Fruit fly (Drosophila melanogaster) Kc167 (cell line): ENCODE results near the gene Lgr1.
"Not testable (repeated sequence)": the region's sequence is repeated elsewhere in the genome, so short reads cannot be mapped to it uniquely, and the experiment has no call there.

Experiments
- Myc ChIP-seq: fragments of >200 bp; optimal IDR thresholded peaks from 2 replicates; lab custom pipeline; 2017; ENCODE audit warnings: missing external identifiers
- Sin3A ChIP-seq: fragments of >200 bp; optimal IDR thresholded peaks from 2 replicates; lab custom pipeline; 2018; ENCODE audit warnings: missing external identifiers
- h ChIP-seq: fragments of >200 bp; optimal IDR thresholded peaks from 3 replicates; lab custom pipeline; 2018; ENCODE audit warnings: missing external identifiers
- insv ChIP-seq: fragments of >200 bp; optimal IDR thresholded peaks from 3 replicates; lab custom pipeline; 2018; ENCODE audit warnings: missing external identifiers
- psq ChIP-seq: fragments of >200 bp; optimal IDR thresholded peaks from 2 replicates; lab custom pipeline; 2017; ENCODE audit warnings: missing external identifiers
- ttk ChIP-seq: sonication (Bioruptor generic); optimal IDR thresholded peaks from 2 replicates; lab custom pipeline; 2017; ENCODE audit warnings: missing external identifiers

Lgr1 gene

DNA sequence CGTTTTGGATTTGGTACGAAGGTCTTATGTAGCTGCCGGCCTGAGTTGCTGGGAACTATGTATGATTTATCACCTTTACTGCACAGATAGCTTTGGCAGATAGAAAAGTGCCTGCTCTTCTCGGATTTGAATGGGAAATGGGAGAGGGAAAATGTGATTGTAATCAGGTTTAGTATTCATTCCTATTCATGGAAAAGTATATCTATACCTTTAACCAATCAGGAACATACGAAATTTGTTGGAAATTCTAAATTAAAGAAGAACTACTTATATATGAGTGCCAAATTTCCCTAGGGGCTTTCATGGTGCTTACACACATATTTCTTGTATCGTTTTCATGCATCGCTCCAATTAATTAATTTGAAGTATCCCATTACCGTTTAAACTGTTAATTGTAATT is 614 bp upstream of the Lgr1 start, which contains the start of gene Atg8b:
Gene Atg8b, minus strand, starts transcription at position 101 of the 400 bp plus-strand sequence.
- TF ChIP-seq ttk (lab: Kevin White, UChicago): no peak
- TF ChIP-seq h (lab: Kevin White, UChicago): no peak
- no peak for TF ChIP-seq Sin3A (lab: Kevin White, UChicago)
- TF ChIP-seq psq (lab: Kevin White, UChicago): no peak
- no peak for TF ChIP-seq Myc (lab: Kevin White, UChicago)
- no peak for TF ChIP-seq insv (lab: Kevin White, UChicago)

DNA sequence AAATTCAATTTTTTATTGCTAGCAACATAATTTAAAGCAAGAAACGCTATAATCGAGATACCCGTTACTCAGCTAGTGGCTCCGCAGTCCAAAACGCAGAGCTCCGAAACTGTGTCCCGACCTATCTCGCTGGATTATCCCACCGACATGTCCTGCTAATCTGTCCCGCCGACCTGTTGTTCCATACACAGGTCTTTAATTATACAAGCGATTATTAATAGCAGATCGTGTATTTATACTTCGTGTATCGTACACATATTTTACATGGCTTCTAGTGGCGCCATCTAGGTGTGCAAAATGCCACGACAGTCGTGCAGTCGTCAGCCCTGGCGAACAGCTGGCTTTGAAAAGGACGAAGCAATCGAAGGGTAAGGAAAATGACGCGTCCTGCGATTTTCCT is 7.7 kb downstream of the Lgr1 start, which contains the start of gene CG14321:
Gene CG14321, plus strand, starts transcription at position 338 of the 400 bp plus-strand sequence.
- TF ChIP-seq h (lab: Kevin White, UChicago): no peak
- no peak for TF ChIP-seq Myc (lab: Kevin White, UChicago)
- no peak for TF ChIP-seq psq (lab: Kevin White, UChicago)
- TF ChIP-seq Sin3A (lab: Kevin White, UChicago): no peak
- TF ChIP-seq insv (lab: Kevin White, UChicago): no peak
- TF ChIP-seq ttk (lab: Kevin White, UChicago): no peak

DNA sequence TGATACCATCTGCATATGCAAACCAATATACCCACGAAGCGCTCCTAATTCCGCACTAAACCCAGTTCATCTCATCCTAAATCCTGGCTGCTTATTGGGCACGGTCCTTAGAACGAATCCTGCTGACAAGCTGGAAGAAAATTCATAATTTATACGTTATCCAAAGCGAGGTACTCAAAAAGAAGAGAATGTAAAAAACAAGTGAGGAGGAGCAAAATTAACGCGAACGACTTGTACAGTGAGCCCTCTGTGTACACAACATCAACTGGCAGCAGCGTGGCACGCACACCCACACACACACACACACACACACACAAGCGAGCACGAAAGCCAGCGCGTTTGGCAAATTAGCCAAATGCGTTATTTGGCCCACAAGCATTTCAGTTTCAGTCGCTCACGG is 10.7 kb downstream of the Lgr1 start, which contains the start of gene TyrRII:
Gene TyrRII, plus strand, starts transcription at position 301 of the 400 bp plus-strand sequence.
- no peak for TF ChIP-seq insv (lab: Kevin White, UChicago)
- TF ChIP-seq psq (lab: Kevin White, UChicago): no peak
- TF ChIP-seq h (lab: Kevin White, UChicago): no peak
- TF ChIP-seq ttk (lab: Kevin White, UChicago): no peak
- no peak for TF ChIP-seq Sin3A (lab: Kevin White, UChicago)
- TF ChIP-seq Myc (lab: Kevin White, UChicago): no peak

DNA sequence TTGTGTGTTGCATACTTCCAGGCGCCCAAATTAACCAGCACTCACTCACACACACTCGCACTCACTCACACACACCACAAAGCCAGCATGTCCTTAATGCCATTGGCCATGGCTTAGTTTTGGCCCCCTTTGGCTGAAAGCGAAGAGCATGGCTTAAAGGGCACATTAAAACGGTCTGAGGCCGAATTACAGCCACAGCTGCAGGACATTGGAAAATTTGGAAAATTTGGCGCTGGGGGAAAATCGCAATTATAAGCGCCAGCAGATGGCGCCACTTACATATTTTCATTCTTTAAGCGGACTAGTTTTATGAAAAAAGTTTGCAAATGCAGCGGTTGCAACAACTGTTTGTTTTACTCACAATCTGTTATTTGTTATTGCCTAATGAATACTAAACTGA is 17.0 kb downstream of the Lgr1 start:
- TF ChIP-seq Myc (lab: Kevin White, UChicago) (no peak), h (lab: Kevin White, UChicago) (no peak), psq (lab: Kevin White, UChicago) (no peak), insv (lab: Kevin White, UChicago) (no peak), Sin3A (lab: Kevin White, UChicago) (no peak), ttk (lab: Kevin White, UChicago) (no peak)

DNA sequence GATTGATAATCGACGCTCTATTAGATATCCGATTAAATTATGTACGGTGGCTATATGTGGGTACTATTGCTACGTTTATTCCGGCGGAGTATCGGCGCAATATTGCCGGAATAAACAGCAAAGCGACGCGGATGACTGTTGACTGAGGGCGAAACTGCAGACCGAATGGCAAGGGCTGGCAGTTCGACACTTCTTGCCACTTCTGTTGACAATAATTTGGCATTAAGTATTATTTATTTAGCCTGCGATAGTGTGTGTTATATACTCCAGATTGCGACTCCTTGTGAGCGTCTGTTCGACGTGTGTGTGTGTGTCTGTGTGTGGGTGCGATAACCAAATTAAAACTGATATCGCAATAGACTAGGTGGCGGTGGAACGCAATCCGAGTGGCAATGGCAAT is 33.3 kb downstream of the Lgr1 start:
- no peak for TF ChIP-seq ttk (lab: Kevin White, UChicago)
- TF ChIP-seq Myc (lab: Kevin White, UChicago): no peak
- TF ChIP-seq Sin3A (lab: Kevin White, UChicago): no peak
- TF ChIP-seq h (lab: Kevin White, UChicago): no peak
- TF ChIP-seq insv (lab: Kevin White, UChicago): no peak
- no peak for TF ChIP-seq psq (lab: Kevin White, UChicago)

DNA sequence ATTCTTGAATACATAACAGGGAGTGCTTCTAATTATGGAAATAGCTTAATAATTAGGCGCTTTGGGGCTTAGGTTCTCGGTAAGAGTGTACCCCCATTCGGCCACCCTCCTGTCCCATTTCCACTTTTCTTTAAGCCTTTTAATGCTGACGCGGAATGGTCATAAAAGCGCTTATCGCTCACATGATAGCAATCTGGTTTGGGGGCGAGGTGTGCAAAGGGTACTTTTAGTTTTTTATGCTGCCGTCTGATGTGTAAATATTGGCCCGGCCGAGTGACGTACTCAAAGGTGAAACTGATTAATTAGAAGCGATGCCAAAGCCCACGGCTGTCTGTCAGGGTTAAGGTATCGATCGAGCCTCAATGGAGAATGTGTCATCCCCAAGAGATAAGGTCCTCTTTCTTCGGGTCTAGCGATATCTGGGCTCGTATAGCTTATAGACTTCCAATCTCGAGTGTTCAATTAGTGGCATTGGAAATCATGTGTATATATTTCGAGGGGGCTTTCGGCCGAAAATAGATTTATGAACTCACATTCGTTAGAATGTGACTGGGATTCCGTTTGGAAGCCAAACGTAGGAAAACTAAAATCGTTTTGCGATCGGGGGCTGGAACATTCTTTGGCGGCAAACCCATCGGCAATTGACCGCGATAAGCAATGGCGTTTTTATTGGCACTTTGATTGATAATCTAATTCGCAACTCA is 34.3 kb downstream of the Lgr1 start:
- TF ChIP-seq ttk (lab: Kevin White, UChicago): no peak
- TF ChIP-seq psq (lab: Kevin White, UChicago): no peak
- no peak for TF ChIP-seq insv (lab: Kevin White, UChicago)
- no peak for TF ChIP-seq Sin3A (lab: Kevin White, UChicago)
- no peak for TF ChIP-seq h (lab: Kevin White, UChicago)
- no peak for TF ChIP-seq Myc (lab: Kevin White, UChicago)

DNA sequence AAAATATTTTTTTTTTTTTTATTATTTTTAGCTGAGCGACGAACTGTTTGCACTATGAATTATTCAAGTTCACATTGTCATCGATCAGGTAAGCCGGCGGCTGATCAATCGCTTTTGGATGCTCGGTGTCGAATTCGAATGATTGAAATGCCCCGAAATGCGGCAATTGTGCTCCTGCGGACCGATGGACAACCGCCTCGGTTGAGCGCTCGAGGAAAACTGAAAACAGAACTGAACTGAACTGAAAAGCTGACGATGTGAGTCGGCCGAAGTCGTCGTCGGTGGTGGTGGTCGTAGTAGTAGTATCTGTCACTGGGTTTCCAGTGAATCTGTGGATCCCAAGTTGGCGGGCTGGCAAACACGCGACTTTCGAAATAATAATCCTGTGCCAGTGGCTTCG is 36.7 kb downstream of the Lgr1 start:
- TF ChIP-seq ttk (lab: Kevin White, UChicago): no peak
- TF ChIP-seq psq (lab: Kevin White, UChicago): no peak
- no peak for TF ChIP-seq Sin3A (lab: Kevin White, UChicago)
- TF ChIP-seq Myc (lab: Kevin White, UChicago): no peak
- no peak for TF ChIP-seq insv (lab: Kevin White, UChicago)
- no peak for TF ChIP-seq h (lab: Kevin White, UChicago)

DNA sequence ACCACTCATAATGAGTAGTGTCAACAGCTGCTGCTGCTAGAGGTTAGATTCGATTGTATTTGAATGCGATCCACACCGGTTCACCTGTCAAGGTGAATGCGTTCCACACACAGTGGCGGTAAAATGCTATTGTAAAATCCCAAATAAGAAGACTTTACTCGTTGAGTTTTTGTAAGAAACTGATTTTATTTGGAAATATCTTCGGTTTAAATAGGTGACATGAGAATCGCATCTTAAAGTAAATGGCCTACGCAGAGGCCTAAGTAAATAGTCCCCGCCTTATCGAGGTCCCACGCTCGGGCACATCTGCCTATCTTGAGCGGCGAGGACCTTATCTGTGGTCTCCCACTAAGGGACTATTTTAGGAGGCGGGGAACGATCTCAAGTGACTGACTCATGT is 37.5 kb downstream of the Lgr1 start, which contains the start of gene TyrR:
Gene TyrR, minus strand, starts transcription at position 101 of the 400 bp plus-strand sequence.
- not testable (repeated sequence) for TF ChIP-seq ttk, psq, Myc (lab: Kevin White, UChicago)

DNA sequence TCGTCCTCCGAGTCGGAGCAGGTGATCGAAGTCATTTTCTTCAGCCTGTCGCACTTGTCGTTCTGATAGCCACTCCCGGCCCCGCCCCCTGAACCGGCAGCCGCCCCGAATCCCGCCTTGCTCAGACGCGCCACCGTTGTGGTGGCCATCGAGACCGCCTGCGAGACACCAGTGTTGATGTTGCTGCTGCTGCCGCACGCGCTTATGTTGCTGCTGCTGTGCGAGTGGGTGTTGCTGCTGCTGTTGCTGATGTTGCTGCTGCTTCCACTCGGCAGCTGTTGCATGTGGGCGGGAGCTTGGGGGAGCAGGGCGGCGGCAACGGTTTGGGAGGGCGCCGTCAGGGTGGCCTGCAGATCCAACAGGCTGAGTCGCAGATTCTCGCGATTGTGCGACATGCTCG is 48.3 kb downstream of the Lgr1 start:
- TF ChIP-seq insv (lab: Kevin White, UChicago) (no peak), ttk (lab: Kevin White, UChicago) (no peak)

DNA sequence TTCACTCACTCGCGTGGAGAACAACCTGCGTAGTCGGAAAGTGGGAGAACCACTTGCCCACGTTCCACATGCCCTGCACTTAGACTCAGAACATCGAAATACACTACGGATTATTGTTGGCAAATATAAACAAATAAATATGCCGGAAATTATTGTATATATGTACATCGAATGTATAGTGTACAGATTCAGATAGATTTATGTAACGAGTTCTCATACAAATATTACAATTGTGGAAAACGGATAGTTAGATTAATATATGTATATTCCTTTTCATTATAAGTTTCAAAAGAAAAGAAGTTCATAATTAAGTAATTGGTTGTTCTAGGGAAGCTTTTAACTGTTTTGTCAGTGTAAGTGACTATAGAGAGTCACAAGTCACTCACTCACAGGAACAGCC is 49.0 kb downstream of the Lgr1 start:
- TF ChIP-seq ttk (lab: Kevin White, UChicago) (no peak), Myc (lab: Kevin White, UChicago) (no peak), h (lab: Kevin White, UChicago) (no peak), psq (lab: Kevin White, UChicago) (no peak), Sin3A (lab: Kevin White, UChicago) (no peak), insv (lab: Kevin White, UChicago) (no peak)

DNA sequence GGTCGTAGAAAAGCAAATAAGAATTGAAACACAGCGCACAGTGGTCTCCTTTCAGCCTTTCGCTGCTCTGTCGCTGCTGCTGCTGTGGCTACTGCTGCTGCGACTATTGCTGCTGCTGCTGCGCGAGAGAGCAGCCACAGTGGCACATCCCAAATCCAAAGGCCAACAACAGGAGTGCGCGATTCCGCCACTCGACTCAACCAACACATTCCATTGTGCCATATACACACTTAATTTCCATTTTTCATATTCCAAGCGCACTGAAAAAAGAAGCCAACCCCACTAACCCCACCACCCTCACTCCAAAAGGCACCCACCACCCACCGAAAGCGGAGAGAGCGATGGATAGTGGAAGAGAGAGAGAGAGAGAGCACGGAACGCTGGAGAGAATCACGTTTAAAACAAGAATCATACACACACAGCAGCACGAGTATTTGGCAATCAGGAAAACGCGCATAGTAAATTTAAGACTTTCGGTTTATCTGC is 50.6 kb downstream of the Lgr1 start:
- TF ChIP-seq insv (lab: Kevin White, UChicago) (no peak), Myc (lab: Kevin White, UChicago) (no peak), psq (lab: Kevin White, UChicago) (no peak), ttk (lab: Kevin White, UChicago) (no peak), h (lab: Kevin White, UChicago) (no peak), Sin3A (lab: Kevin White, UChicago) (no peak)
